Worm (Caenorhabditis elegans) whole organism, L2 larva: ENCODE measurements around the gene hmit-1.3.

Source experiments
- C34F6.9 ChIP-seq: fragments of 150-350 bp; optimal IDR thresholded peaks from 2 replicates; lab custom pipeline; 2014; ENCODE audit warnings: missing biosample characterization, missing genetic modification characterization
- F13H6.1 ChIP-seq: sonication (generic microtip); optimal IDR thresholded peaks from 2 replicates; lab custom pipeline; 2016; ENCODE audit warnings: missing genetic modification characterization, missing compliant biosample characterization
- R02D3.7 ChIP-seq: fragments of 150-350 bp; optimal IDR thresholded peaks from 2 replicates; lab custom pipeline; 2014; ENCODE audit warnings: missing biosample characterization, missing genetic modification characterization
- Y55F3AM.14 ChIP-seq: fragments of 200-800 bp; sonication (Bioruptor generic); optimal IDR thresholded peaks from 2 replicates; lab custom pipeline; 2018; ENCODE audit warnings: mild to moderate bottlenecking, missing genetic modification characterization, missing compliant biosample characterization
- ZK546.5 ChIP-seq: sonication (generic microtip); optimal IDR thresholded peaks from 2 replicates; lab custom pipeline; 2017; ENCODE audit warnings: missing biosample characterization, missing genetic modification characterization
- alr-1 ChIP-seq: fragments of 150-350 bp; optimal IDR thresholded peaks from 2 replicates; lab custom pipeline; 2014; ENCODE audit warnings: missing biosample characterization, missing genetic modification characterization
- aly-2 ChIP-seq: fragments of 150-350 bp; optimal IDR thresholded peaks from 2 replicates; lab custom pipeline; 2014; ENCODE audit warnings: missing biosample characterization, missing genetic modification characterization
- ama-1 ChIP-seq: fragments of 150-350 bp; optimal IDR thresholded peaks from 2 replicates; lab custom pipeline; 2018; ENCODE audit warnings: inconsistent platforms
- blmp-1 ChIP-seq: sonication (generic microtip); optimal IDR thresholded peaks from 2 replicates; lab custom pipeline; 2017; ENCODE audit warnings: missing genetic modification characterization, mild to moderate bottlenecking, missing compliant biosample characterization, antibody characterized with exemption, moderate library complexity; ENCODE audit not compliant: insufficient read depth
- ceh-16 ChIP-seq: fragments of 150-350 bp; optimal IDR thresholded peaks from 2 replicates; lab custom pipeline; 2014; ENCODE audit warnings: missing biosample characterization, missing genetic modification characterization
- ceh-82 ChIP-seq: fragments of 150-350 bp; optimal IDR thresholded peaks from 2 replicates; lab custom pipeline; 2014; ENCODE audit warnings: missing biosample characterization, missing genetic modification characterization
- crh-2 ChIP-seq: sonication (generic microtip); optimal IDR thresholded peaks from 2 replicates; lab custom pipeline; 2017; ENCODE audit warnings: missing biosample characterization, missing genetic modification characterization
- egl-27 ChIP-seq: sonication (generic microtip); optimal IDR thresholded peaks from 3 replicates; lab custom pipeline; 2017; ENCODE audit warnings: missing biosample characterization, missing genetic modification reagents, missing genetic modification characterization
- fos-1 ChIP-seq: fragments of 150-350 bp; optimal IDR thresholded peaks from 2 replicates; lab custom pipeline; 2014; ENCODE audit warnings: missing biosample characterization, missing genetic modification characterization
- gmeb-1 ChIP-seq: fragments of 150-350 bp; optimal IDR thresholded peaks from 2 replicates; lab custom pipeline; 2014; ENCODE audit warnings: missing biosample characterization, missing genetic modification characterization
- lin-11 ChIP-seq: fragments of 150-350 bp; sonication (generic microtip); optimal IDR thresholded peaks from 2 replicates; lab custom pipeline; 2014; ENCODE audit warnings: missing biosample characterization, missing genetic modification characterization, inconsistent platforms, mixed read lengths
- lin-13 ChIP-seq: fragments of 150-350 bp; optimal IDR thresholded peaks from 2 replicates; lab custom pipeline; 2014; ENCODE audit warnings: missing biosample characterization, missing genetic modification reagents, missing genetic modification characterization
- lsy-2 ChIP-seq, 2 experiments: fragments of 150-350 bp in 1 of 2; sonication (generic microtip) in 1 of 2; optimal IDR thresholded peaks; 2 replicates each; lab custom pipeline; 2014 to 2017; ENCODE audit warnings: missing biosample characterization in 2 of 2, missing genetic modification characterization in 2 of 2
- mab-5 ChIP-seq: fragments of 150-350 bp; optimal IDR thresholded peaks from 2 replicates; lab custom pipeline; 2014; ENCODE audit warnings: missing biosample characterization, missing genetic modification characterization
- mbf-1 ChIP-seq: sonication (generic microtip); optimal IDR thresholded peaks from 2 replicates; lab custom pipeline; 2017; ENCODE audit warnings: missing biosample characterization, missing genetic modification characterization
- mdl-1 ChIP-seq, 2 experiments: fragments of 150-350 bp in 1 of 2; sonication (generic microtip) in 1 of 2; optimal IDR thresholded peaks; 2 replicates each; lab custom pipeline; 2017; ENCODE audit warnings: missing biosample characterization in 2 of 2, missing genetic modification characterization in 2 of 2
- nhr-11 ChIP-seq: fragments of 150-350 bp; optimal IDR thresholded peaks from 2 replicates; lab custom pipeline; 2014; ENCODE audit warnings: missing biosample characterization, missing genetic modification characterization
- nhr-12 ChIP-seq: fragments of 150-350 bp; optimal IDR thresholded peaks from 2 replicates; lab custom pipeline; 2014; ENCODE audit warnings: missing biosample characterization, missing genetic modification characterization
- nhr-129 ChIP-seq: fragments of 150-350 bp; optimal IDR thresholded peaks from 2 replicates; lab custom pipeline; 2014; ENCODE audit warnings: missing biosample characterization, missing genetic modification characterization
- nhr-21 ChIP-seq: fragments of 150-350 bp; optimal IDR thresholded peaks from 2 replicates; lab custom pipeline; 2014; ENCODE audit warnings: missing biosample characterization, missing genetic modification characterization
- nhr-23 ChIP-seq: fragments of 150-350 bp; optimal IDR thresholded peaks from 2 replicates; lab custom pipeline; 2014; ENCODE audit warnings: missing biosample characterization, missing genetic modification reagents, missing genetic modification characterization
- nhr-25 ChIP-seq: fragments of 150-350 bp; sonication (generic microtip); optimal IDR thresholded peaks from 3 replicates; lab custom pipeline; 2014; ENCODE audit warnings: missing biosample characterization, missing genetic modification characterization
- nhr-6 ChIP-seq: fragments of 150-350 bp; optimal IDR thresholded peaks from 2 replicates; lab custom pipeline; 2014; ENCODE audit warnings: missing biosample characterization, missing genetic modification characterization
- nhr-77 ChIP-seq: fragments of 150-350 bp; optimal IDR thresholded peaks from 2 replicates; lab custom pipeline; 2014; ENCODE audit warnings: missing biosample characterization, missing genetic modification characterization
- peb-1 ChIP-seq: fragments of 150-350 bp; optimal IDR thresholded peaks from 2 replicates; lab custom pipeline; 2014; ENCODE audit warnings: missing biosample characterization, missing genetic modification characterization
- sem-4 ChIP-seq: fragments of 150-350 bp; optimal IDR thresholded peaks from 2 replicates; lab custom pipeline; 2014; ENCODE audit warnings: missing biosample characterization, missing genetic modification reagents, missing genetic modification characterization
- skn-1 ChIP-seq: sonication (generic microtip); optimal IDR thresholded peaks from 2 replicates; lab custom pipeline; 2017; ENCODE audit warnings: missing biosample characterization, missing genetic modification characterization
- sma-3 ChIP-seq: sonication (generic microtip); optimal IDR thresholded peaks from 2 replicates; lab custom pipeline; 2016; ENCODE audit warnings: missing genetic modification reagents, missing genetic modification characterization, missing compliant biosample characterization
- sma-9 ChIP-seq, 2 experiments: fragments of 150-350 bp in 1 of 2; sonication (generic microtip) in 1 of 2; optimal IDR thresholded peaks; 2 replicates each; lab custom pipeline; 2014 to 2016; ENCODE audit warnings: missing genetic modification characterization in 2 of 2, mild to moderate bottlenecking in 1 of 2, missing biosample characterization in 1 of 2, missing compliant biosample characterization in 1 of 2, missing genetic modification reagents in 1 of 2, moderate library complexity in 1 of 2
- snpc-4 ChIP-seq: fragments of 150-350 bp; optimal IDR thresholded peaks from 2 replicates; lab custom pipeline; 2014; ENCODE audit warnings: missing biosample characterization, missing genetic modification characterization
- unc-39 ChIP-seq: fragments of 150-350 bp; optimal IDR thresholded peaks from 2 replicates; lab custom pipeline; 2014; ENCODE audit warnings: missing biosample characterization, missing genetic modification characterization
- unc-55 ChIP-seq: fragments of 150-350 bp; sonication (generic microtip); optimal IDR thresholded peaks from 3 replicates; lab custom pipeline; 2014; ENCODE audit warnings: missing biosample characterization, missing genetic modification reagents, missing genetic modification characterization
- unc-62 ChIP-seq: fragments of 150-350 bp; optimal IDR thresholded peaks from 2 replicates; lab custom pipeline; 2014; ENCODE audit warnings: missing biosample characterization, missing genetic modification reagents, missing genetic modification characterization
- zag-1 ChIP-seq: fragments of 150-350 bp; optimal IDR thresholded peaks from 2 replicates; lab custom pipeline; 2014; ENCODE audit warnings: missing biosample characterization, missing genetic modification characterization
- ztf-1 ChIP-seq: fragments of 200-800 bp; sonication (Bioruptor generic); conservative IDR thresholded peaks from 2 replicates; pipeline ENCODE4 v1.3.6; 2022; ENCODE audit warnings: missing genetic modification characterization, missing compliant biosample characterization
- ztf-4 ChIP-seq: fragments of 150-350 bp; optimal IDR thresholded peaks from 2 replicates; lab custom pipeline; 2014; ENCODE audit warnings: missing biosample characterization, missing genetic modification characterization

Gene hmit-1.3

ce11 chrIII:3505051-3505548, 14.3 kb downstream of the hmit-1.3 start, which contains the start of gene lias-1:
lias-1 (minus strand) TSS chrIII:3505101.
- TF ChIP-seq lsy-2 (tag; optimal IDR thresholded peaks at IDR 0.05; lab: Kevin White, UChicago) (peak; percentile 91 to 98), mdl-1 (tag; optimal IDR thresholded peaks at IDR 0.05; lab: Kevin White, UChicago) (peak in 1 of 2 experiments; percentile 21), nhr-6 (tag; lab: Kevin White, UChicago) (no peak), aly-2 (tag; lab: Kevin White, UChicago) (no peak), lin-13 (GFP tag; lab: Kevin White, UChicago) (peak; percentile 85), nhr-21 (tag; lab: Kevin White, UChicago) (peak; percentile 71), egl-27 (tag; lab: Kevin White, UChicago) (no peak), ztf-1 (no peak), sem-4 (tag; lab: Kevin White, UChicago) (peak; percentile 43), snpc-4 (tag; lab: Kevin White, UChicago) (peak; percentile 57), unc-39 (tag; lab: Kevin White, UChicago) (no peak), nhr-129 (tag; lab: Kevin White, UChicago) (peak; percentile 91), zag-1 (tag; lab: Kevin White, UChicago) (peak; percentile 29), peb-1 (tag; lab: Kevin White, UChicago) (no peak), sma-9 (GFP tag; optimal IDR thresholded peaks at IDR 0.05; lab: Kevin White, UChicago) (peak; percentile 55), sma-9 (tag; optimal IDR thresholded peaks at IDR 0.05; lab: Kevin White, UChicago) (no peak), ZK546.5 (tag; lab: Kevin White, UChicago) (no peak), fos-1 (tag; lab: Kevin White, UChicago) (peak; percentile 76), Y55F3AM.14 (GFP tag; lab: Kevin White, UChicago) (no peak), lin-11 (tag; lab: Kevin White, UChicago) (peak; percentile 69), blmp-1 (tag; lab: Kevin White, UChicago) (peak; percentile 75), nhr-12 (tag; lab: Kevin White, UChicago) (no peak), unc-62 (GFP tag; lab: Kevin White, UChicago) (no peak), ztf-4 (tag; lab: Kevin White, UChicago) (peak; percentile 40), ama-1 (peak; percentile 49), sma-3 (GFP tag; lab: Kevin White, UChicago) (peak; percentile 64), crh-2 (tag; lab: Kevin White, UChicago) (peak; percentile 88), ceh-16 (tag; lab: Kevin White, UChicago) (peak; percentile 23), nhr-11 (tag; lab: Kevin White, UChicago) (no peak), R02D3.7 (tag; lab: Kevin White, UChicago) (no peak), mab-5 (tag; lab: Kevin White, UChicago) (peak; percentile 23), F13H6.1 (peak; percentile 60), C34F6.9 (tag; lab: Kevin White, UChicago) (peak; percentile 92), nhr-77 (tag; lab: Kevin White, UChicago) (no peak), skn-1 (tag; lab: Kevin White, UChicago) (no peak), nhr-25 (peak; percentile 86), gmeb-1 (tag; lab: Kevin White, UChicago) (peak; percentile 79), mbf-1 (tag; lab: Kevin White, UChicago) (no peak), nhr-23 (tag; lab: Kevin White, UChicago) (no peak), alr-1 (tag; lab: Kevin White, UChicago) (no peak), unc-55 (GFP tag; lab: Kevin White, UChicago) (peak; percentile 93)

- TF ChIP-seq ceh-82 (tag; lab: Kevin White, UChicago) (no peak), gmeb-1 (tag; lab: Kevin White, UChicago) (no peak)
Observed at ce11 chrIII:3504239-3504638, 15.2 kb downstream of the hmit-1.3 start.
